Fruit fly (Drosophila melanogaster) whole organism, embryonic: ENCODE measurements around the gene CG5388.

Source experiments
- Antp ChIP-seq: fragments of 200-800 bp; sonication (Bioruptor generic); optimal IDR thresholded peaks from 3 replicates; lab custom pipeline; 2016; ENCODE audit warnings: missing biosample characterization, missing genetic modification characterization
- Atf3 ChIP-seq: fragments of 200-800 bp; sonication (Bioruptor generic); optimal IDR thresholded peaks from 3 replicates; lab custom pipeline; 2016; ENCODE audit warnings: missing biosample characterization, missing genetic modification characterization
- B-H1 ChIP-seq: fragments of 200-800 bp; sonication (Bioruptor generic); IDR thresholded peaks from 3 replicates; pipeline ENCODE4 v1.3.6; 2022; ENCODE audit warnings: missing biosample characterization, missing genetic modification characterization
- CG10321 ChIP-seq: fragments of 200-800 bp; sonication (Bioruptor generic); IDR thresholded peaks from 2 replicates; pipeline ENCODE4 v1.3.6; 2022; ENCODE audit warnings: missing biosample characterization, missing genetic modification characterization
- CG10654 ChIP-seq: fragments of 200-800 bp; sonication (Bioruptor generic); optimal IDR thresholded peaks from 2 replicates; lab custom pipeline; 2016; ENCODE audit warnings: missing biosample characterization, missing genetic modification characterization
- CG11504 ChIP-seq: fragments of 200-800 bp; sonication (Bioruptor generic); optimal IDR thresholded peaks from 3 replicates; lab custom pipeline; 2019; ENCODE audit warnings: missing biosample characterization, mild to moderate bottlenecking, missing genetic modification characterization, moderate library complexity
- CG13296 ChIP-seq: fragments of 200-800 bp; sonication (Bioruptor generic); optimal IDR thresholded peaks from 3 replicates; lab custom pipeline; 2018; ENCODE audit warnings: missing biosample characterization, mild to moderate bottlenecking, missing genetic modification characterization
- CG15514 ChIP-seq: fragments of 200-800 bp; sonication (Bioruptor generic); optimal IDR thresholded peaks from 3 replicates; lab custom pipeline; 2017; ENCODE audit warnings: missing biosample characterization, missing genetic modification characterization, mild to moderate bottlenecking, moderate library complexity, missing genetic modification reagents
- CG17186 ChIP-seq: fragments of 200-800 bp; sonication (Bioruptor generic); optimal IDR thresholded peaks from 3 replicates; lab custom pipeline; 2017; ENCODE audit warnings: missing biosample characterization, missing genetic modification reagents, missing genetic modification characterization
- CG18599 ChIP-seq: fragments of 200-800 bp; sonication (Bioruptor generic); optimal IDR thresholded peaks from 3 replicates; lab custom pipeline; 2017; ENCODE audit warnings: missing biosample characterization, missing genetic modification characterization, mild to moderate bottlenecking, moderate library complexity, missing genetic modification reagents
- CG2120 ChIP-seq: fragments of 200-800 bp; sonication (Bioruptor generic); optimal IDR thresholded peaks from 3 replicates; lab custom pipeline; 2016; ENCODE audit warnings: missing biosample characterization, missing genetic modification characterization
- CG32772 ChIP-seq: fragments of 200-800 bp; sonication (Bioruptor generic); IDR thresholded peaks from 2 replicates; pipeline ENCODE4 v1.3.6; 2022; ENCODE audit warnings: missing biosample characterization, missing genetic modification characterization
- CG33557 ChIP-seq: fragments of 200-800 bp; sonication (Bioruptor generic); optimal IDR thresholded peaks from 2 replicates; lab custom pipeline; 2019; ENCODE audit warnings: missing biosample characterization, mild to moderate bottlenecking, missing genetic modification characterization, moderate library complexity
- CG42726 ChIP-seq: fragments of 200-800 bp; sonication (Bioruptor generic); IDR thresholded peaks from 2 replicates; pipeline ENCODE4 v1.3.6; 2022; ENCODE audit warnings: missing biosample characterization, missing genetic modification characterization; ENCODE audit not compliant: partially characterized antibody
- CG4328 ChIP-seq: fragments of 200-800 bp; sonication (Bioruptor generic); optimal IDR thresholded peaks from 3 replicates; lab custom pipeline; 2017; ENCODE audit warnings: missing biosample characterization, missing genetic modification reagents, missing genetic modification characterization
- CG5245 ChIP-seq: fragments of 200-800 bp; sonication (Bioruptor generic); optimal IDR thresholded peaks from 3 replicates; lab custom pipeline; 2016; ENCODE audit warnings: missing biosample characterization, missing genetic modification characterization
- CG7372 ChIP-seq: fragments of 200-800 bp; sonication (Bioruptor generic); IDR thresholded peaks from 2 replicates; pipeline ENCODE4 v1.3.6; 2022; ENCODE audit warnings: missing biosample characterization, missing genetic modification characterization
- CG7745 ChIP-seq: fragments of 200-800 bp; sonication (Bioruptor generic); optimal IDR thresholded peaks from 2 replicates; lab custom pipeline; 2018; ENCODE audit warnings: missing biosample characterization, mild to moderate bottlenecking, missing genetic modification characterization, moderate library complexity
- CG9609 ChIP-seq: fragments of 200-800 bp; sonication (Bioruptor generic); optimal IDR thresholded peaks from 3 replicates; lab custom pipeline; 2016; ENCODE audit warnings: missing biosample characterization, missing genetic modification characterization
- CG9797 ChIP-seq: fragments of 200-800 bp; sonication (Bioruptor generic); optimal IDR thresholded peaks from 3 replicates; lab custom pipeline; 2018; ENCODE audit warnings: missing biosample characterization, mild to moderate bottlenecking, missing genetic modification characterization
- CTCF ChIP-seq: fragments of 200-800 bp; sonication (Bioruptor generic); optimal IDR thresholded peaks from 2 replicates; lab custom pipeline; 2017; ENCODE audit warnings: missing biosample characterization, mild to moderate bottlenecking, missing genetic modification characterization, moderate library complexity
- Doc2 ChIP-seq: fragments of 200-800 bp; sonication (Bioruptor generic); IDR thresholded peaks from 2 replicates; pipeline ENCODE4 v1.3.6; 2022; ENCODE audit warnings: missing biosample characterization, missing genetic modification characterization
- Dp ChIP-seq: fragments of 200-800 bp; sonication (Bioruptor generic); optimal IDR thresholded peaks from 2 replicates; lab custom pipeline; 2018; ENCODE audit warnings: missing biosample characterization, mild to moderate bottlenecking, missing genetic modification characterization, moderate library complexity
- Dref ChIP-seq: fragments of 200-800 bp; sonication (Bioruptor generic); IDR thresholded peaks from 2 replicates; pipeline ENCODE4 v1.3.6; 2022; ENCODE audit warnings: missing biosample characterization, missing genetic modification characterization
- Med ChIP-seq: fragments of 200-800 bp; sonication (Bioruptor generic); peaks from one replicate; lab custom pipeline; 2016; ENCODE audit warnings: missing biosample characterization, missing genetic modification characterization, mild to moderate bottlenecking, inconsistent platforms, moderate library complexity
- Oaz ChIP-seq: fragments of 200-800 bp; sonication (Bioruptor generic); IDR thresholded peaks from 2 replicates; pipeline ENCODE4 v1.3.6; 2022; ENCODE audit warnings: missing biosample characterization, missing genetic modification characterization
- Rfx ChIP-seq: fragments of 200-800 bp; sonication (Bioruptor generic); IDR thresholded peaks from 2 replicates; pipeline ENCODE4 v1.3.6; 2022; ENCODE audit warnings: missing biosample characterization, missing genetic modification characterization
- Spps ChIP-seq: fragments of 200-800 bp; sonication (Bioruptor generic); optimal IDR thresholded peaks from 2 replicates; lab custom pipeline; 2018; ENCODE audit warnings: missing biosample characterization, mild to moderate bottlenecking, missing genetic modification characterization
- abd-A ChIP-seq: fragments of 200-800 bp; sonication (Bioruptor generic); optimal IDR thresholded peaks from 3 replicates; lab custom pipeline; 2019; ENCODE audit warnings: missing biosample characterization, mild to moderate bottlenecking, missing genetic modification characterization, moderate library complexity
- bsh ChIP-seq, 2 experiments: fragments of 200-800 bp; sonication (Bioruptor generic); optimal IDR thresholded peaks; 2 replicates each; lab custom pipeline; 2017 to 2018; ENCODE audit warnings: mild to moderate bottlenecking in 2 of 2, missing biosample characterization in 2 of 2, missing genetic modification characterization in 2 of 2, moderate library complexity in 1 of 2
- btn ChIP-seq: fragments of 200-800 bp; sonication (Bioruptor generic); optimal IDR thresholded peaks from 2 replicates; lab custom pipeline; 2016; ENCODE audit warnings: missing biosample characterization, missing genetic modification characterization
- ci ChIP-seq: fragments of 200-800 bp; sonication (Bioruptor generic); IDR thresholded peaks from 3 replicates; pipeline ENCODE4 v1.3.6; 2022; ENCODE audit warnings: missing biosample characterization, missing genetic modification characterization
- crc ChIP-seq: fragments of 200-800 bp; sonication (Bioruptor generic); optimal IDR thresholded peaks from 2 replicates; lab custom pipeline; 2016; ENCODE audit warnings: missing biosample characterization, missing genetic modification characterization
- dmrt99B ChIP-seq: fragments of 200-800 bp; sonication (Bioruptor generic); optimal IDR thresholded peaks from 2 replicates; lab custom pipeline; 2018; ENCODE audit warnings: missing biosample characterization, mild to moderate bottlenecking, missing genetic modification characterization, moderate library complexity
- dysf ChIP-seq: fragments of 200-800 bp; sonication (Bioruptor generic); IDR thresholded peaks from 3 replicates; pipeline ENCODE4 v1.3.6; 2022; ENCODE audit warnings: missing biosample characterization, missing genetic modification characterization
- fd64A ChIP-seq: fragments of 200-800 bp; sonication (Bioruptor generic); optimal IDR thresholded peaks from 3 replicates; lab custom pipeline; 2018; ENCODE audit warnings: missing biosample characterization, mild to moderate bottlenecking, missing genetic modification characterization
- fu2 ChIP-seq: fragments of 200-800 bp; sonication (Bioruptor generic); optimal IDR thresholded peaks from 2 replicates; lab custom pipeline; 2016; ENCODE audit warnings: missing biosample characterization, missing genetic modification characterization
- gem ChIP-seq: fragments of 200-800 bp; sonication (Bioruptor generic); optimal IDR thresholded peaks from 2 replicates; lab custom pipeline; 2019; ENCODE audit warnings: missing biosample characterization, mild to moderate bottlenecking, missing genetic modification characterization, moderate library complexity
- lab ChIP-seq: fragments of 200-800 bp; sonication (Bioruptor generic); optimal IDR thresholded peaks from 3 replicates; lab custom pipeline; 2017; ENCODE audit warnings: missing biosample characterization, missing genetic modification characterization, mild to moderate bottlenecking, moderate library complexity, missing genetic modification reagents
- lov ChIP-seq, 2 experiments: fragments of 200-800 bp in 1 of 2; fragments of >200 bp in 1 of 2; sonication (Bioruptor generic) in 1 of 2; IDR thresholded peaks in 1 of 2; optimal IDR thresholded peaks in 1 of 2; 2 replicates in 1 of 2; 3 replicates in 1 of 2; pipeline versions ENCODE4 v1.3.6 to Lab custom; 2017 to 2022; ENCODE audit warnings: missing biosample characterization in 1 of 2, missing genetic modification characterization in 1 of 2
- nau ChIP-seq: fragments of 200-800 bp; sonication (Bioruptor generic); optimal IDR thresholded peaks from 3 replicates; lab custom pipeline; 2017; ENCODE audit warnings: missing biosample characterization, mild to moderate bottlenecking, missing genetic modification characterization, missing genetic modification reagents
- nmo ChIP-seq: fragments of 200-800 bp; sonication (Bioruptor generic); optimal IDR thresholded peaks from 2 replicates; lab custom pipeline; 2018; ENCODE audit warnings: missing biosample characterization, mild to moderate bottlenecking, missing genetic modification characterization, moderate library complexity
- nom ChIP-seq: fragments of 200-800 bp; sonication (Bioruptor generic); optimal IDR thresholded peaks from 2 replicates; lab custom pipeline; 2017; ENCODE audit warnings: missing biosample characterization, missing genetic modification characterization, mild to moderate bottlenecking, moderate library complexity, missing genetic modification reagents
- pnt ChIP-seq: fragments of 200-800 bp; sonication (Bioruptor generic); optimal IDR thresholded peaks from 3 replicates; lab custom pipeline; 2016; ENCODE audit warnings: missing biosample characterization, missing genetic modification characterization
- pum ChIP-seq: fragments of 200-800 bp; sonication (Bioruptor generic); optimal IDR thresholded peaks from 2 replicates; lab custom pipeline; 2016; ENCODE audit warnings: missing biosample characterization, missing genetic modification characterization
- rib ChIP-seq: fragments of 200-800 bp; sonication (Bioruptor generic); IDR thresholded peaks from 2 replicates; pipeline ENCODE4 v1.3.6; 2022; ENCODE audit warnings: missing biosample characterization, missing genetic modification characterization
- sens ChIP-seq: fragments of 200-800 bp; sonication (Bioruptor generic); peaks from one replicate; lab custom pipeline; 2016; ENCODE audit warnings: missing biosample characterization, missing genetic modification characterization
- slbo ChIP-seq: fragments of 200-800 bp; sonication (Bioruptor generic); IDR thresholded peaks from 2 replicates; pipeline ENCODE4 v1.3.6; 2022; ENCODE audit warnings: missing biosample characterization, missing genetic modification characterization
- tin ChIP-seq: fragments of 200-800 bp; sonication (Bioruptor generic); optimal IDR thresholded peaks from 3 replicates; lab custom pipeline; 2016; ENCODE audit warnings: missing biosample characterization, missing genetic modification characterization
- vnd ChIP-seq: fragments of 200-800 bp; sonication (Bioruptor generic); IDR thresholded peaks from 3 replicates; pipeline ENCODE4 v1.3.6; 2022; ENCODE audit warnings: missing biosample characterization, missing genetic modification characterization; ENCODE audit not compliant: partially characterized antibody
- vvl ChIP-seq: fragments of 200-800 bp; sonication (Bioruptor generic); IDR thresholded peaks from 2 replicates; pipeline ENCODE4 v1.3.6; 2022; ENCODE audit warnings: missing biosample characterization, missing genetic modification characterization

Gene CG5388

dm6 chr3R:22339510-22339909, 597 bp downstream of the CG5388 start (continued):
- TF ChIP-seq abd-A (tag; lab: Kevin White, UChicago) (no peak), CG2120 (GFP tag; lab: Kevin White, UChicago) (no peak), Oaz (GFP tag; lab: Robert Waterston, UW) (0 out of 2 replicates have a peak, but pooled peaks have one; percentile 10), CG9609 (no peak), crc (peak; percentile 9), sens (peak; percentile 85), slbo (peak; percentile 19; the same call in 1 of the 2 replicates), nmo (GFP tag; lab: Kevin White, UChicago) (peak; percentile 11), lab (GFP tag; lab: Kevin White, UChicago) (peak; percentile 39), CG10654 (GFP tag; lab: Kevin White, UChicago) (no peak), Atf3 (GFP tag; lab: Kevin White, UChicago) (no peak), Spps (tag; lab: Kevin White, UChicago) (no peak), Dp (GFP tag; lab: Kevin White, UChicago) (no peak), CG13296 (GFP tag; lab: Kevin White, UChicago) (no peak), CG17186 (no peak), nom (peak; percentile 33), dysf (0 out of 3 replicates have a peak, but pooled peaks have one; percentile 48), CG15514 (GFP tag; lab: Kevin White, UChicago) (peak; percentile 1), CTCF (GFP tag; lab: Kevin White, UChicago) (no peak), CG11504 (tag; lab: Kevin White, UChicago) (peak; percentile 39), lov (optimal IDR thresholded peaks at IDR 0.05; lab: Kevin White, UChicago) (no peak), lov (GFP tag; IDR thresholded peaks at IDR 0.05; lab: Robert Waterston, UW) (no peak), CG33557 (GFP tag; lab: Kevin White, UChicago) (no peak), bsh (GFP tag; optimal IDR thresholded peaks at IDR 0.05; lab: Kevin White, UChicago) (peak in 1 of 2 experiments; percentile 21), tin (GFP tag; lab: Kevin White, UChicago) (peak; percentile 1), fd64A (no peak), CG7372 (GFP tag; lab: Robert Waterston, UW) (no peak), fu2 (no peak), vvl (GFP tag; lab: Robert Waterston, UW) (0 out of 2 replicates have a peak, but pooled peaks have one; percentile 35), pnt (GFP tag; lab: Kevin White, UChicago) (no peak), Dref (no peak), gem (tag; lab: Kevin White, UChicago) (peak; percentile 41), nau (GFP tag; lab: Kevin White, UChicago) (no peak), CG9797 (no peak), pum (GFP tag; lab: Kevin White, UChicago) (no peak), Antp (GFP tag; lab: Kevin White, UChicago) (peak; percentile 20), Doc2 (no peak), rib (GFP tag; lab: Robert Waterston, UW) (no peak), CG7745 (tag; lab: Kevin White, UChicago) (no peak), vnd (no peak), CG32772 (GFP tag; lab: Robert Waterston, UW) (peak; percentile 25; the same call in 1 of the 2 replicates), dmrt99B (peak; percentile 50), ci (GFP tag; lab: Robert Waterston, UW) (0 out of 3 replicates have a peak, but pooled peaks have one; percentile 30), B-H1 (GFP tag; lab: Robert Waterston, UW) (no peak), btn (GFP tag; lab: Kevin White, UChicago) (no peak), Med (GFP tag; lab: Kevin White, UChicago) (peak; percentile 76), CG4328 (GFP tag; lab: Kevin White, UChicago) (no peak), Rfx (0 out of 2 replicates have a peak, but pooled peaks have one; percentile 15), CG5245 (no peak), CG42726 (GFP tag; lab: Robert Waterston, UW) (no peak), CG10321 (GFP tag; lab: Robert Waterston, UW) (no peak), CG18599 (GFP tag; lab: Kevin White, UChicago) (peak; percentile 41)
